Worm (Caenorhabditis elegans) whole organism, L4 larva: Measurements from ENCODE around the gene C14B1.8.

Experiments
- aly-2 ChIP-seq: sonication (generic microtip); optimal IDR thresholded peaks from 2 replicates; lab custom pipeline; 2018; ENCODE audit warnings: missing biosample characterization, missing genetic modification characterization
- ama-1 ChIP-seq: fragments of 150-350 bp; optimal IDR thresholded peaks from 2 replicates; lab custom pipeline; 2014; ENCODE audit warnings: inconsistent platforms, mixed read lengths
- egl-27 ChIP-seq: sonication (generic microtip); optimal IDR thresholded peaks from 3 replicates; lab custom pipeline; 2017; ENCODE audit warnings: missing biosample characterization, missing genetic modification reagents, missing genetic modification characterization
- lin-29 ChIP-seq: fragments of 200-800 bp; sonication (Bioruptor generic); IDR thresholded peaks from 2 replicates; pipeline ENCODE4 v1.3.6; 2022; ENCODE audit warnings: missing genetic modification reagents, missing genetic modification characterization, missing compliant biosample characterization
- nhr-25 ChIP-seq: sonication (generic microtip); optimal IDR thresholded peaks from 2 replicates; lab custom pipeline; 2017; ENCODE audit warnings: missing genetic modification characterization, mild to moderate bottlenecking, missing compliant biosample characterization, antibody characterized with exemption, moderate library complexity, borderline replicate concordance; ENCODE audit not compliant: insufficient read depth
- skn-1 ChIP-seq: fragments of 150-350 bp; optimal IDR thresholded peaks from 2 replicates; lab custom pipeline; 2014; ENCODE audit warnings: missing biosample characterization, missing genetic modification characterization

- no peak for TF ChIP-seq aly-2 (tag; lab: Kevin White, UChicago)
- no peak for TF ChIP-seq lin-29 (GFP tag; lab: Robert Waterston, UW)
- no peak for TF ChIP-seq egl-27 (tag; lab: Kevin White, UChicago)
- no peak for TF ChIP-seq nhr-25 (tag; lab: Kevin White, UChicago)
- no peak for TF ChIP-seq skn-1 (tag; lab: Kevin White, UChicago)
- no peak for TF ChIP-seq ama-1
Observed at ce11 chrIII:3674149-3674548, 45.3 kb downstream of the C14B1.8 start.
